Worm (Caenorhabditis elegans) whole organism, midembryonic: ENCODE results near the gene nhr-277.

Experiments
- T22C8.4 ChIP-seq: fragments of 200-800 bp; sonication (Bioruptor generic); IDR thresholded peaks from 2 replicates; pipeline ENCODE4 v1.3.6; 2022; ENCODE audit warnings: missing genetic modification characterization, missing compliant biosample characterization
- klf-2 ChIP-seq: fragments of 200-800 bp; sonication (Bioruptor generic); conservative IDR thresholded peaks from 2 replicates; pipeline ENCODE4 v1.3.6; 2022; ENCODE audit warnings: missing genetic modification reagents, missing genetic modification characterization, missing compliant biosample characterization
- med-1 ChIP-seq: sonication (generic microtip); optimal IDR thresholded peaks from 2 replicates; lab custom pipeline; 2017; ENCODE audit warnings: missing genetic modification characterization, mild to moderate bottlenecking, missing compliant biosample characterization, antibody characterized with exemption, missing genetic modification reagents; ENCODE audit not compliant: insufficient read depth
- ref-1 ChIP-seq: fragments of 200-800 bp; sonication (Bioruptor generic); conservative IDR thresholded peaks from 2 replicates; pipeline ENCODE4 v1.3.6; 2022; ENCODE audit warnings: missing genetic modification reagents, missing genetic modification characterization, missing compliant biosample characterization
- tab-1 ChIP-seq: fragments of 200-800 bp; sonication (Bioruptor generic); IDR thresholded peaks from 2 replicates; pipeline ENCODE4 v1.3.6; 2022; ENCODE audit warnings: missing genetic modification characterization, missing compliant biosample characterization

DNA sequence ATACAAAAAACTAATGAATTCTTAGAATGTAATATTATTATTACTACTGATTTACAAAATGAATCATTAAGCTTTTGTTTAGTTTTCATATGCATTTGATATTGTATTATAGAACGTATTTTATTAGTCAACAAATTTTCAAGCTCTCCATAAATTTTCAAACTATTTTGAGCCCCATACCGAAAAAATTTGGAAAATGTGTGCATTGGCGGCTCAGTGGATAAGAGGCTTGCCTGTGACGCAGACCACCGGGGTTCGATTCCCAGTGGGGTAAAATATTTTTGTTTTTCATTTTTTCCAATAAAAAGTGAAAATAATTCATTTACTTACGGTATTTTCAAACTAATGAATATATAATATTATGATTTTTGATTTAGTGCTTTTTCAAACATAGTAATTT, 4.3 kb upstream of the nhr-277 start:
- no peak for TF ChIP-seq tab-1 (GFP tag; lab: Robert Waterston, UW)
- TF ChIP-seq ref-1 (GFP tag; lab: Robert Waterston, UW): no peak
- TF ChIP-seq med-1 (GFP tag; lab: Kevin White, UChicago): no peak
- no peak for TF ChIP-seq T22C8.4 (GFP tag; lab: Robert Waterston, UW)
- TF ChIP-seq klf-2 (GFP tag; lab: Robert Waterston, UW): no peak
